Fruit fly (Drosophila melanogaster) whole organism, pupa: ENCODE measurements around the gene CG12182.

ENCODE experiments used
- CG10348 ChIP-seq: fragments of 200-800 bp; sonication (Bioruptor generic); IDR thresholded peaks from 2 replicates; pipeline ENCODE4 v1.3.6; 2022; ENCODE audit warnings: missing biosample characterization, missing genetic modification characterization
- CG12605 ChIP-seq: fragments of 200-800 bp; sonication (Bioruptor generic); IDR thresholded peaks from 2 replicates; pipeline ENCODE4 v1.3.6; 2022; ENCODE audit warnings: missing biosample characterization, missing genetic modification characterization
- CG13204 ChIP-seq: fragments of 200-800 bp; sonication (Bioruptor generic); optimal IDR thresholded peaks from 2 replicates; lab custom pipeline; 2018; ENCODE audit warnings: missing biosample characterization, mild to moderate bottlenecking, missing genetic modification characterization, moderate library complexity
- CG14655 ChIP-seq: fragments of 200-800 bp; sonication (Bioruptor generic); optimal IDR thresholded peaks from 3 replicates; lab custom pipeline; 2017; ENCODE audit warnings: mild to moderate bottlenecking, missing biosample characterization, missing genetic modification reagents, missing genetic modification characterization
- CG15710 ChIP-seq: fragments of 200-800 bp; sonication (Bioruptor generic); optimal IDR thresholded peaks from 2 replicates; lab custom pipeline; 2018; ENCODE audit warnings: missing biosample characterization, mild to moderate bottlenecking, missing genetic modification characterization, moderate library complexity
- CG17806 ChIP-seq: fragments of 200-800 bp; sonication (Bioruptor generic); optimal IDR thresholded peaks from 2 replicates; lab custom pipeline; 2018; ENCODE audit warnings: missing biosample characterization, mild to moderate bottlenecking, missing genetic modification characterization, moderate library complexity
- CG32121 ChIP-seq: fragments of 200-800 bp; sonication (Bioruptor generic); IDR thresholded peaks from 2 replicates; pipeline ENCODE4 v1.3.6; 2022; ENCODE audit warnings: missing biosample characterization, missing genetic modification characterization
- CG34367 ChIP-seq: fragments of 200-800 bp; sonication (Bioruptor generic); optimal IDR thresholded peaks from 2 replicates; lab custom pipeline; 2018; ENCODE audit warnings: missing biosample characterization, mild to moderate bottlenecking, missing genetic modification characterization
- CG4496 ChIP-seq: fragments of 200-800 bp; sonication (Bioruptor generic); IDR thresholded peaks from 3 replicates; pipeline ENCODE4 v1.3.6; 2022; ENCODE audit warnings: missing biosample characterization, missing genetic modification characterization
- CG8159 ChIP-seq: fragments of 200-800 bp; sonication (Bioruptor generic); optimal IDR thresholded peaks from 3 replicates; lab custom pipeline; 2018; ENCODE audit warnings: missing biosample characterization, mild to moderate bottlenecking, missing genetic modification characterization, moderate library complexity
- CG8301 ChIP-seq: fragments of 200-800 bp; sonication (Bioruptor generic); optimal IDR thresholded peaks from 2 replicates; lab custom pipeline; 2018; ENCODE audit warnings: missing biosample characterization, mild to moderate bottlenecking, missing genetic modification characterization
- CG9948 ChIP-seq: fragments of 200-800 bp; sonication (Bioruptor generic); optimal IDR thresholded peaks from 2 replicates; lab custom pipeline; 2018; ENCODE audit warnings: missing biosample characterization, mild to moderate bottlenecking, missing genetic modification characterization, moderate library complexity
- D1 ChIP-seq: fragments of 200-800 bp; sonication (Bioruptor generic); optimal IDR thresholded peaks from 2 replicates; lab custom pipeline; 2018; ENCODE audit warnings: missing biosample characterization, mild to moderate bottlenecking, missing genetic modification characterization, moderate library complexity
- EcR ChIP-seq: fragments of 200-800 bp; sonication (Bioruptor generic); optimal IDR thresholded peaks from 3 replicates; lab custom pipeline; 2019; ENCODE audit warnings: missing biosample characterization, missing genetic modification characterization, mild to moderate bottlenecking, moderate library complexity, missing genetic modification reagents
- Ets98B ChIP-seq: fragments of 200-800 bp; sonication (Bioruptor generic); IDR thresholded peaks from 2 replicates; pipeline ENCODE4 v1.3.6; 2022; ENCODE audit warnings: missing biosample characterization, missing genetic modification characterization
- Pif1A ChIP-seq: fragments of 200-800 bp; sonication (Bioruptor generic); optimal IDR thresholded peaks from 3 replicates; lab custom pipeline; 2016; ENCODE audit warnings: missing biosample characterization, missing genetic modification characterization
- Pif1B ChIP-seq: fragments of 200-800 bp; sonication (Bioruptor generic); optimal IDR thresholded peaks from 3 replicates; lab custom pipeline; 2016; ENCODE audit warnings: missing biosample characterization, missing genetic modification characterization
- Snoo ChIP-seq: fragments of 200-800 bp; sonication (Bioruptor generic); optimal IDR thresholded peaks from 3 replicates; lab custom pipeline; 2017; ENCODE audit warnings: missing biosample characterization, mild to moderate bottlenecking, missing genetic modification characterization, inconsistent platforms
- fd96Ca ChIP-seq: fragments of 200-800 bp; sonication (Bioruptor generic); IDR thresholded peaks from 3 replicates; pipeline ENCODE4 v1.3.6; 2022; ENCODE audit warnings: missing biosample characterization, missing genetic modification characterization
- gl ChIP-seq: fragments of 200-800 bp; sonication (Bioruptor generic); optimal IDR thresholded peaks from 2 replicates; lab custom pipeline; 2018; ENCODE audit warnings: missing biosample characterization, mild to moderate bottlenecking, missing genetic modification characterization
- rn ChIP-seq: fragments of 200-800 bp; sonication (Bioruptor generic); IDR thresholded peaks from 2 replicates; pipeline ENCODE4 v1.3.6; 2022; ENCODE audit warnings: missing biosample characterization, missing genetic modification characterization

Gene CG12182

dm6 chr3L:2551137-2551676 is 48.2 kb downstream of the CG12182 start:
- no peak for TF ChIP-seq CG13204 (GFP tag; lab: Kevin White, UChicago)
- TF ChIP-seq CG15710 (tag; lab: Kevin White, UChicago): no peak
- TF ChIP-seq fd96Ca: no peak
- TF ChIP-seq CG10348 (GFP tag; lab: Robert Waterston, UW): no peak
- TF ChIP-seq Pif1B (GFP tag; lab: Kevin White, UChicago): no peak
- TF ChIP-seq Ets98B (GFP tag; lab: Robert Waterston, UW): no peak
- no peak for TF ChIP-seq CG9948 (tag; lab: Kevin White, UChicago)
- TF ChIP-seq gl (tag; lab: Kevin White, UChicago): no peak

dm6 chr3L:2548932-2549331 is 50.4 kb downstream of the CG12182 start:
- TF ChIP-seq CG12605 (GFP tag; lab: Robert Waterston, UW) (no peak), CG8301 (tag; lab: Kevin White, UChicago) (peak; percentile 52), rn (no peak), CG9948 (tag; lab: Kevin White, UChicago) (peak; percentile 58), CG32121 (no peak; the same call in 1 of the 2 replicates), EcR (GFP tag; lab: Kevin White, UChicago) (no peak), gl (tag; lab: Kevin White, UChicago) (peak; percentile 56), CG17806 (peak; percentile 75), CG34367 (tag; lab: Kevin White, UChicago) (no peak), D1 (no peak), Ets98B (GFP tag; lab: Robert Waterston, UW) (no peak), CG15710 (tag; lab: Kevin White, UChicago) (peak; percentile 46), CG8159 (tag; lab: Kevin White, UChicago) (peak; percentile 78), CG13204 (GFP tag; lab: Kevin White, UChicago) (no peak), CG14655 (peak; percentile 65), CG10348 (GFP tag; lab: Robert Waterston, UW) (no peak), Pif1B (GFP tag; lab: Kevin White, UChicago) (peak; percentile 67), Snoo (tag; lab: Kevin White, UChicago) (peak; percentile 1), fd96Ca (no peak), Pif1A (GFP tag; lab: Kevin White, UChicago) (peak; percentile 64), CG4496 (GFP tag; lab: Robert Waterston, UW) (no peak)

- TF ChIP-seq gl (tag; lab: Kevin White, UChicago): no peak
- TF ChIP-seq CG8301 (tag; lab: Kevin White, UChicago): no peak
- no peak for TF ChIP-seq CG12605 (GFP tag; lab: Robert Waterston, UW)
Measured at dm6 chr3L:2545913-2546312, 53.5 kb downstream of the CG12182 start.
